Worm (Caenorhabditis elegans): Measurements from ENCODE around the gene B0546.5.
A peak's percentile ranks its signal among the peaks of the same experiment; 100 is the strongest.

The B0546.5 gene

DNA sequence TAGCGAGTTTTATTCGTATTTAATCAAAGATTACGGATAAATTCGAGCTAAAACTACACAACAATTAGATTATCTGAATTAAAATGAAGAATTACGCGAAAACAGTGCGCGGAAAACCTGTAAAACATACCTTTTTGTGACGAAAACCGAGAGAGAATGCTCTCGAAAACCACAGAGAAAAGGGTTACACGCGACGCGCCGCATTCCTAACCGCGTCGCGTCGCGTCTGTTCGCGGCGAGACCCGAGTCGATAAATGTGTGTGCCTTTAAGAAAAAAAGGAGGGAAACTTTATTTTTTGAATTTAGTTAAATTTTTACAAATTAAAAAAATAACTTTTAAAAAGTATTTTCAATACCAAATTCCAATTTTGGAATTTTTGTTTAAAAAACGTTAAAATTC lies 51.2 kb downstream of the B0546.5 start, which contains the start of gene hrpa-1 (continued):
- TF ChIP-seq B0336.3 (GFP tag; IDR thresholded peaks at IDR 0.05), result no peak
- peak; percentile 76 for TF ChIP-seq efl-1 (GFP tag; optimal IDR thresholded peaks at IDR 0.05)
- peak; percentile 61 for TF ChIP-seq madf-6 (GFP tag; IDR thresholded peaks at IDR 0.05)
- TF ChIP-seq T26A5.8 (tag; optimal IDR thresholded peaks at IDR 0.05), result no peak
- TF ChIP-seq ceh-58 (GFP tag; IDR thresholded peaks at IDR 0.05), result no peak
- peak; percentile 43 for TF ChIP-seq tlf-1 (GFP tag; optimal IDR thresholded peaks at IDR 0.05)
- no peak for TF ChIP-seq egl-18 (GFP tag; IDR thresholded peaks at IDR 0.05)
- no peak for TF ChIP-seq Y53F4B.3 (GFP tag; IDR thresholded peaks at IDR 0.05)
- peak; percentile 4 for TF ChIP-seq snpc-1.1 (tag; optimal IDR thresholded peaks at IDR 0.05; ENCODE audit: insufficient read depth)
- TF ChIP-seq lir-1 (GFP tag; conservative IDR thresholded peaks at IDR 0.05), result peak; percentile 62
- TF ChIP-seq T07F8.4 (tag; optimal IDR thresholded peaks at IDR 0.05), result no peak
- TF ChIP-seq nfya-1 (tag; optimal IDR thresholded peaks at IDR 0.05; ENCODE audit: borderline replicate concordance, insufficient read depth), result no peak
- TF ChIP-seq pbrm-1 (GFP tag; IDR thresholded peaks at IDR 0.05), result peak; percentile 44; the same call in 1 of the 2 replicates
- no peak for TF ChIP-seq Y79H2A.3 (GFP tag; conservative IDR thresholded peaks at IDR 0.05)
- TF ChIP-seq F22D6.2 (tag; optimal IDR thresholded peaks at IDR 0.05), result no peak
- no peak for TF ChIP-seq ceh-27 (GFP tag; optimal IDR thresholded peaks at IDR 0.05)
- TF ChIP-seq ztf-25 (GFP tag; IDR thresholded peaks at IDR 0.05), result no peak
- peak; percentile 87 for TF ChIP-seq mcd-1 (GFP tag; IDR thresholded peaks at IDR 0.05)
- TF ChIP-seq hlh-12 (tag; optimal IDR thresholded peaks at IDR 0.05), result no peak
- no peak for TF ChIP-seq fkh-3 (tag; optimal IDR thresholded peaks at IDR 0.05)
- TF ChIP-seq ceh-100 (GFP tag; IDR thresholded peaks at IDR 0.05), result no peak
- peak; percentile 33 for TF ChIP-seq F49E8.2 (tag; optimal IDR thresholded peaks at IDR 0.05; ENCODE audit: insufficient read depth)
- no peak for TF ChIP-seq attf-6 (GFP tag; IDR thresholded peaks at IDR 0.05)
- TF ChIP-seq F57C9.4 (tag; optimal IDR thresholded peaks at IDR 0.05), result no peak
- TF ChIP-seq egrh-3 (GFP tag; IDR thresholded peaks at IDR 0.05), result no peak
- peak; percentile 79 for TF ChIP-seq dox-1 (GFP tag; IDR thresholded peaks at IDR 0.05)
- peak; percentile 9 for TF ChIP-seq him-1 (tag; optimal IDR thresholded peaks at IDR 0.05)
- TF ChIP-seq tbp1 (GFP tag; optimal IDR thresholded peaks at IDR 0.05), result peak; percentile 56
- TF ChIP-seq attf-5 (GFP tag; optimal IDR thresholded peaks at IDR 0.05), result peak; percentile 45
- peak; percentile 49; the same call in 1 of the 2 replicates for TF ChIP-seq attf-3 (GFP tag; conservative IDR thresholded peaks at IDR 0.05)
- TF ChIP-seq unc-130 (GFP tag; optimal IDR thresholded peaks at IDR 0.05), result no peak
- peak; percentile 16 for TF ChIP-seq snpc-4 (GFP tag; optimal IDR thresholded peaks at IDR 0.05)
- TF ChIP-seq snpc-4 (tag; optimal IDR thresholded peaks at IDR 0.05), result peak in 3 of 4 experiments; percentile 3 to 51 (median 11)
- peak; percentile 57 for TF ChIP-seq rcor-1 (GFP tag; IDR thresholded peaks at IDR 0.05)
- TF ChIP-seq unc-62 (GFP tag; optimal IDR thresholded peaks at IDR 0.05), result no peak
- no peak for TF ChIP-seq bed-2 (GFP tag; IDR thresholded peaks at IDR 0.05)
- no peak for TF ChIP-seq sea-2 (GFP tag; IDR thresholded peaks at IDR 0.05)

- TF ChIP-seq ceh-58 (GFP tag; IDR thresholded peaks at IDR 0.05) (0 out of 2 replicates have a peak, but pooled peaks have one; percentile 69), madf-3 (GFP tag; IDR thresholded peaks at IDR 0.05) (peak; percentile 81), hrde-1 (tag; optimal IDR thresholded peaks at IDR 0.05; ENCODE audit: borderline replicate concordance) (no peak), lsl-1 (GFP tag; optimal IDR thresholded peaks at IDR 0.05) (peak; percentile 23), pbrm-1 (GFP tag; IDR thresholded peaks at IDR 0.05) (peak; percentile 36; the same call in 1 of the 2 replicates), ama-1 (optimal IDR thresholded peaks at IDR 0.05) (peak; percentile 47), ama-1 (GFP tag; optimal IDR thresholded peaks at IDR 0.05) (no peak), lir-1 (GFP tag; conservative IDR thresholded peaks at IDR 0.05) (no peak), hlh-12 (tag; optimal IDR thresholded peaks at IDR 0.05) (no peak), ztf-18 (tag; optimal IDR thresholded peaks at IDR 0.05) (peak; percentile 35), rec-8 (tag; optimal IDR thresholded peaks at IDR 0.05) (no peak), B0019.2 (GFP tag; conservative IDR thresholded peaks at IDR 0.05) (0 out of 2 replicates have a peak, but pooled peaks have one; percentile 12), aptf-2 (GFP tag; conservative IDR thresholded peaks at IDR 0.05) (no peak), hsf-1 (GFP tag; IDR thresholded peaks at IDR 0.05) (peak; percentile 61), attf-6 (GFP tag; IDR thresholded peaks at IDR 0.05) (no peak), tbp1 (GFP tag; optimal IDR thresholded peaks at IDR 0.05) (peak; percentile 14), hmg-20 (GFP tag; IDR thresholded peaks at IDR 0.05) (no peak), F39B2.1 (GFP tag; IDR thresholded peaks at IDR 0.05) (peak; percentile 68; the same call in 1 of the 2 replicates)
Measured at ce11 chrIV:3338176-3338575, 51.7 kb downstream of the B0546.5 start.
